Worm (Caenorhabditis elegans): ENCODE results near the gene msi-1.

The msi-1 gene

DNA sequence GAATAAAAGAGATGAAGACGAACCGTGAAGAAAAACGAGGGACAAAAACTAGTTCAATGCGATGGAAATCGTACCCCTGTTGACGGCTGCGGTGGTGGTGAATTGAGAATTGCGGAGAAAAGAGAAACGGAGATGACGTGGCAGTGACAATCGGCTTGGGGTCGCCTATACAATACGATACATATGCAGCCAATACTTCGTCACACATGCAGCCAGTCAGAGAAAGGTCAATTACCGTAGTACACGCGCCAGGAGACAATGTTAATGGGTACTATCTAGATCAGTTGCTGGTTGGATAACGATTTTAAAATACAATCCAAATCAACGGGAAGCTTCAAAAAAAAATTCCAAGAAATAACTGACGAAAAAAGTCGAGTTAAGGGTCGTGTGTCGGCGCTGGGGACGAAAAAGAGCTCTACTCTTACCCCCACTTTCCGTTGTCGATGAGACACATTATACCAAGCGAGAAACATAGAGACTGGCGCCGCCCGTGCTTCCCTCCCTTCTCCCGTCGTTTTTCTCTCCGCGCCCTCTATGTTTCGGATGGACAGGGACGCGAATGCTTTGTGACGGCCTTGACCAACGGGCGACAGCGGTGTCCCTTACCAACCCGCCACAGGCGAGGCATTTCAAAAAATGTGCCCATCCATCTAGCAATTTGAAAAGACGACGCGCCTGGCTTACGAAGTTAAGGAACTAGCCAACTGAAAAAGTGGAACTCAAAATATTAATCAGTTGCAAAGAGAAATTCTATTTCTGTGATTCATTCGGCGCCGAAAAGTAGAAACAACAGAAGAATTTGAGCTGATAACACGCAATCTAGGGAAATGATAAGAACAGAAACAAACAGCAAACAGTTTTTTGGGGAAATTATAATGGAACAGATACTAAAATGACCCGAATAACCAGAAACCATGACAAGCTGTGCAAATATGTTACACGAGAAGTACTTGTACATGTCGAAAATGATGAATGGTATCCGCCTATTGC, 42.7 kb upstream of the msi-1 start:
- peak; percentile 14 for TF ChIP-seq mab-5 (tag; optimal IDR thresholded peaks at IDR 0.05)
- no peak for TF ChIP-seq nhr-237 (tag; optimal IDR thresholded peaks at IDR 0.05)
- no peak for TF ChIP-seq nhr-11 (tag; optimal IDR thresholded peaks at IDR 0.05)
- no peak for TF ChIP-seq nhr-23 (tag; optimal IDR thresholded peaks at IDR 0.05)
- TF ChIP-seq sem-4 (tag; optimal IDR thresholded peaks at IDR 0.05) = peak; percentile 39
- no peak for TF ChIP-seq ztf-1 (GFP tag; conservative IDR thresholded peaks at IDR 0.05)
- TF ChIP-seq crh-2 (tag; optimal IDR thresholded peaks at IDR 0.05) = peak; percentile 18
- TF ChIP-seq unc-39 (tag; optimal IDR thresholded peaks at IDR 0.05) = no peak
- TF ChIP-seq nhr-21 (tag; optimal IDR thresholded peaks at IDR 0.05) = no peak
- TF ChIP-seq mdl-1 (tag; optimal IDR thresholded peaks at IDR 0.05) = no peak
- TF ChIP-seq nhr-25 (tag; optimal IDR thresholded peaks at IDR 0.05) = no peak
- no peak for TF ChIP-seq egl-27 (tag; optimal IDR thresholded peaks at IDR 0.05)
- no peak for TF ChIP-seq skn-1 (tag; optimal IDR thresholded peaks at IDR 0.05)
- peak; percentile 34 for TF ChIP-seq F13H6.1 (tag; optimal IDR thresholded peaks at IDR 0.05)
- peak; percentile 21 for TF ChIP-seq C34F6.9 (tag; optimal IDR thresholded peaks at IDR 0.05)
- TF ChIP-seq lin-11 (tag; optimal IDR thresholded peaks at IDR 0.05) = no peak
- TF ChIP-seq ztf-4 (tag; optimal IDR thresholded peaks at IDR 0.05) = no peak
- peak; percentile 5 for TF ChIP-seq lin-13 (GFP tag; optimal IDR thresholded peaks at IDR 0.05)
- TF ChIP-seq ceh-82 (tag; optimal IDR thresholded peaks at IDR 0.05) = no peak
- no peak for TF ChIP-seq lin-39 (tag; optimal IDR thresholded peaks at IDR 0.05)
- no peak for TF ChIP-seq nhr-12 (tag; optimal IDR thresholded peaks at IDR 0.05)
- TF ChIP-seq ama-1 (optimal IDR thresholded peaks at IDR 0.05) = no peak
- no peak for TF ChIP-seq elt-1 (tag; optimal IDR thresholded peaks at IDR 0.05)
- TF ChIP-seq nhr-6 (tag; optimal IDR thresholded peaks at IDR 0.05) = no peak
- TF ChIP-seq sma-3 (GFP tag; optimal IDR thresholded peaks at IDR 0.05) = no peak
- TF ChIP-seq peb-1 (tag; optimal IDR thresholded peaks at IDR 0.05) = no peak
- TF ChIP-seq unc-55 (GFP tag; optimal IDR thresholded peaks at IDR 0.05) = peak; percentile 32
- no peak for TF ChIP-seq aly-2 (tag; optimal IDR thresholded peaks at IDR 0.05)
- no peak for TF ChIP-seq snpc-4 (tag; optimal IDR thresholded peaks at IDR 0.05)
- TF ChIP-seq ceh-16 (tag; optimal IDR thresholded peaks at IDR 0.05) = no peak
- TF ChIP-seq gmeb-1 (tag; optimal IDR thresholded peaks at IDR 0.05) = no peak
- no peak for TF ChIP-seq ZK546.5 (tag; optimal IDR thresholded peaks at IDR 0.05)
- no peak for TF ChIP-seq blmp-1 (tag; optimal IDR thresholded peaks at IDR 0.05; ENCODE audit: insufficient read depth)
- peak in 1 of 2 experiments; percentile 46 for TF ChIP-seq lsy-2 (tag; optimal IDR thresholded peaks at IDR 0.05)
- TF ChIP-seq nhr-10 (tag; optimal IDR thresholded peaks at IDR 0.05) = no peak
- TF ChIP-seq fos-1 (tag; optimal IDR thresholded peaks at IDR 0.05) = peak; percentile 88
- TF ChIP-seq ztf-11 (tag; optimal IDR thresholded peaks at IDR 0.05) = no peak
- TF ChIP-seq alr-1 (tag; optimal IDR thresholded peaks at IDR 0.05) = no peak
- TF ChIP-seq nhr-129 (tag; optimal IDR thresholded peaks at IDR 0.05) = peak; percentile 9
- TF ChIP-seq zag-1 (tag; optimal IDR thresholded peaks at IDR 0.05) = no peak
- TF ChIP-seq mbf-1 (tag; optimal IDR thresholded peaks at IDR 0.05) = no peak
- TF ChIP-seq elt-3 (tag; optimal IDR thresholded peaks at IDR 0.05) = no peak
- no peak for TF ChIP-seq sma-9 (GFP tag; optimal IDR thresholded peaks at IDR 0.05)
- no peak for TF ChIP-seq sma-9 (tag; optimal IDR thresholded peaks at IDR 0.05)
- no peak for TF ChIP-seq Y55F3AM.14 (GFP tag; optimal IDR thresholded peaks at IDR 0.05)
- no peak for TF ChIP-seq nhr-77 (tag; optimal IDR thresholded peaks at IDR 0.05)
- TF ChIP-seq dmd-4 (tag; optimal IDR thresholded peaks at IDR 0.05) = no peak
- TF ChIP-seq R02D3.7 (tag; optimal IDR thresholded peaks at IDR 0.05) = no peak
- no peak for TF ChIP-seq unc-62 (GFP tag; optimal IDR thresholded peaks at IDR 0.05)

All from whole organism, L2 larva.